Worm (Caenorhabditis elegans) whole organism, L1 larva: ENCODE results near the gene egl-46.
A peak's percentile ranks its signal among the peaks of the same experiment; 100 is the strongest.

Experiments used
- C04F5.9 ChIP-seq: sonication (generic microtip); optimal IDR thresholded peaks from 2 replicates; lab custom pipeline; 2016; ENCODE audit warnings: missing genetic modification characterization, missing compliant biosample characterization
- C16A3.4 ChIP-seq: fragments of 150-350 bp; optimal IDR thresholded peaks from 2 replicates; lab custom pipeline; 2014; ENCODE audit warnings: missing biosample characterization, missing genetic modification characterization
- C34B4.2 ChIP-seq: sonication (generic microtip); optimal IDR thresholded peaks from 2 replicates; lab custom pipeline; 2017; ENCODE audit warnings: mild to moderate bottlenecking, missing genetic modification characterization, missing compliant biosample characterization
- F16B12.6 ChIP-seq: fragments of 150-350 bp; optimal IDR thresholded peaks from 2 replicates; lab custom pipeline; 2014; ENCODE audit warnings: missing biosample characterization, missing genetic modification characterization
- Y116A8C.19 ChIP-seq: sonication (generic microtip); optimal IDR thresholded peaks from 2 replicates; lab custom pipeline; 2016; ENCODE audit warnings: missing compliant biosample characterization, missing genetic modification characterization, borderline replicate concordance
- aha-1 ChIP-seq: fragments of 150-350 bp; optimal IDR thresholded peaks from 2 replicates; lab custom pipeline; 2014; ENCODE audit warnings: missing biosample characterization, missing genetic modification characterization
- alr-1 ChIP-seq: fragments of 200-800 bp; sonication (Bioruptor generic); optimal IDR thresholded peaks from 2 replicates; lab custom pipeline; 2018; ENCODE audit warnings: borderline replicate concordance, mild to moderate bottlenecking, missing genetic modification characterization, missing compliant biosample characterization
- aly-2 ChIP-seq: fragments of 150-350 bp; optimal IDR thresholded peaks from 2 replicates; lab custom pipeline; 2014; ENCODE audit warnings: missing biosample characterization, missing genetic modification characterization
- ama-1 ChIP-seq: fragments of 150-350 bp; optimal IDR thresholded peaks from 2 replicates; lab custom pipeline; 2014
- blmp-1 ChIP-seq: fragments of 150-350 bp; optimal IDR thresholded peaks from 2 replicates; lab custom pipeline; 2014; ENCODE audit warnings: missing biosample characterization, missing genetic modification characterization
- ceh-8 ChIP-seq: fragments of 200-800 bp; sonication (Bioruptor generic); optimal IDR thresholded peaks from 2 replicates; lab custom pipeline; 2018; ENCODE audit warnings: mild to moderate bottlenecking, missing genetic modification characterization, moderate library complexity, missing compliant biosample characterization
- ceh-90 ChIP-seq: sonication (generic microtip); optimal IDR thresholded peaks from 2 replicates; lab custom pipeline; 2016; ENCODE audit warnings: missing genetic modification characterization, missing compliant biosample characterization
- dsc-1 ChIP-seq: sonication (generic microtip); optimal IDR thresholded peaks from 2 replicates; lab custom pipeline; 2016; ENCODE audit warnings: mild to moderate bottlenecking, missing genetic modification characterization, missing compliant biosample characterization
- efl-1 ChIP-seq, 4 experiments: fragments of 150-350 bp; optimal IDR thresholded peaks in 3 of 4; peaks in 1 of 4; 1 replicate in 1 of 4; 2 replicates in 3 of 4; lab custom pipeline; 2014; ENCODE audit warnings: missing biosample characterization in 2 of 4, missing genetic modification characterization in 2 of 4, missing genetic modification reagents in 2 of 4
- elt-2 ChIP-seq: sonication (generic microtip); optimal IDR thresholded peaks from 2 replicates; lab custom pipeline; 2016; ENCODE audit warnings: missing genetic modification characterization, mild to moderate bottlenecking, inconsistent platforms, missing compliant biosample characterization, missing genetic modification reagents
- ets-5 ChIP-seq: fragments of 200-800 bp; sonication (Bioruptor generic); IDR thresholded peaks from 2 replicates; pipeline ENCODE4 v1.3.6; 2022; ENCODE audit warnings: missing genetic modification characterization, missing compliant biosample characterization
- fkh-10 ChIP-seq: sonication (generic microtip); optimal IDR thresholded peaks from 2 replicates; lab custom pipeline; 2017; ENCODE audit warnings: missing biosample characterization, missing genetic modification reagents, missing genetic modification characterization
- fos-1 ChIP-seq: fragments of 150-350 bp; optimal IDR thresholded peaks from 2 replicates; lab custom pipeline; 2014; ENCODE audit warnings: missing biosample characterization, missing genetic modification characterization
- hlh-4 ChIP-seq: sonication (generic microtip); optimal IDR thresholded peaks from 2 replicates; lab custom pipeline; 2016; ENCODE audit warnings: mild to moderate bottlenecking, missing genetic modification characterization, missing compliant biosample characterization
- isw-1 ChIP-seq: fragments of 200-800 bp; sonication (Bioruptor generic); IDR thresholded peaks from 2 replicates; pipeline ENCODE4 v1.3.6; 2022; ENCODE audit warnings: missing genetic modification characterization, missing compliant biosample characterization
- lin-13 ChIP-seq: fragments of 150-350 bp; optimal IDR thresholded peaks from 2 replicates; lab custom pipeline; 2014; ENCODE audit warnings: missing biosample characterization, missing genetic modification reagents, missing genetic modification characterization
- lin-35 ChIP-seq, 2 experiments: fragments of 150-350 bp; optimal IDR thresholded peaks; 2 replicates each; lab custom pipeline; 2014; ENCODE audit warnings: missing biosample characterization in 2 of 2, missing genetic modification characterization in 2 of 2, missing genetic modification reagents in 2 of 2
- lin-39 ChIP-seq: fragments of 150-350 bp; optimal IDR thresholded peaks from 2 replicates; lab custom pipeline; 2014; ENCODE audit warnings: missing biosample characterization, missing genetic modification reagents, missing genetic modification characterization
- lsy-2 ChIP-seq, 2 experiments: fragments of 150-350 bp; optimal IDR thresholded peaks; 2 replicates each; lab custom pipeline; 2014; ENCODE audit warnings: missing biosample characterization in 2 of 2, missing genetic modification characterization in 2 of 2
- mab-9 ChIP-seq: fragments of 200-800 bp; sonication (Bioruptor generic); IDR thresholded peaks from 2 replicates; pipeline ENCODE4 v1.3.6; 2022; ENCODE audit warnings: missing genetic modification reagents, missing genetic modification characterization, missing compliant biosample characterization
- mdl-1 ChIP-seq, 2 experiments: fragments of 150-350 bp; optimal IDR thresholded peaks; 2 replicates each; lab custom pipeline; 2014 to 2017; ENCODE audit warnings: missing biosample characterization in 2 of 2, missing genetic modification characterization in 2 of 2, inconsistent platforms in 1 of 2
- nhr-12 ChIP-seq: sonication (generic microtip); optimal IDR thresholded peaks from 2 replicates; lab custom pipeline; 2017; ENCODE audit warnings: missing biosample characterization, missing genetic modification characterization
- nhr-19 ChIP-seq: fragments of 200-800 bp; sonication (Bioruptor generic); conservative IDR thresholded peaks from 2 replicates; pipeline ENCODE4 v1.3.6; 2022; ENCODE audit warnings: missing genetic modification characterization, missing compliant biosample characterization
- nhr-237 ChIP-seq: fragments of 150-350 bp; optimal IDR thresholded peaks from 2 replicates; lab custom pipeline; 2014; ENCODE audit warnings: missing biosample characterization, missing genetic modification characterization
- nhr-28 ChIP-seq: fragments of 150-350 bp; optimal IDR thresholded peaks from 2 replicates; lab custom pipeline; 2014; ENCODE audit warnings: missing biosample characterization, missing genetic modification characterization
- nhr-47 ChIP-seq: sonication (generic microtip); optimal IDR thresholded peaks from 2 replicates; lab custom pipeline; 2016; ENCODE audit warnings: mild to moderate bottlenecking, missing genetic modification characterization, moderate library complexity, missing compliant biosample characterization
- nhr-71 ChIP-seq: sonication (generic microtip); optimal IDR thresholded peaks from 2 replicates; lab custom pipeline; 2016; ENCODE audit warnings: mild to moderate bottlenecking, missing genetic modification characterization, moderate library complexity, missing compliant biosample characterization
- nhr-76 ChIP-seq: sonication (generic microtip); optimal IDR thresholded peaks from 2 replicates; lab custom pipeline; 2017; ENCODE audit warnings: missing biosample characterization, missing genetic modification characterization
- nhr-77 ChIP-seq: fragments of 150-350 bp; optimal IDR thresholded peaks from 2 replicates; lab custom pipeline; 2014; ENCODE audit warnings: missing biosample characterization, missing genetic modification characterization
- nhr-85 ChIP-seq: sonication (generic microtip); peaks from one replicate; lab custom pipeline; 2016; ENCODE audit warnings: missing genetic modification characterization, inconsistent platforms, missing compliant biosample characterization
- nhr-90 ChIP-seq: sonication (generic microtip); optimal IDR thresholded peaks from 2 replicates; lab custom pipeline; 2016; ENCODE audit warnings: mild to moderate bottlenecking, missing genetic modification characterization, missing compliant biosample characterization; ENCODE audit not compliant: poor library complexity
- pag-3 ChIP-seq: sonication (generic microtip); optimal IDR thresholded peaks from 2 replicates; lab custom pipeline; 2017; ENCODE audit warnings: missing genetic modification characterization, mild to moderate bottlenecking, missing compliant biosample characterization, antibody characterized with exemption, borderline replicate concordance; ENCODE audit not compliant: insufficient read depth
- pax-3 ChIP-seq: fragments of 200-800 bp; sonication (Bioruptor generic); optimal IDR thresholded peaks from 2 replicates; lab custom pipeline; 2018; ENCODE audit warnings: mild to moderate bottlenecking, missing genetic modification characterization, moderate library complexity, missing compliant biosample characterization
- rnt-1 ChIP-seq: sonication (generic microtip); optimal IDR thresholded peaks from 2 replicates; lab custom pipeline; 2016; ENCODE audit warnings: mild to moderate bottlenecking, missing genetic modification characterization, moderate library complexity, missing compliant biosample characterization
- skn-1 ChIP-seq: fragments of 150-350 bp; optimal IDR thresholded peaks from 2 replicates; lab custom pipeline; 2014; ENCODE audit warnings: missing biosample characterization, missing genetic modification characterization
- snpc-4 ChIP-seq: fragments of 150-350 bp; optimal IDR thresholded peaks from 2 replicates; lab custom pipeline; 2014; ENCODE audit warnings: missing biosample characterization, missing genetic modification characterization
- snu-23 ChIP-seq: sonication (generic microtip); optimal IDR thresholded peaks from 2 replicates; lab custom pipeline; 2016; ENCODE audit warnings: missing genetic modification characterization, missing compliant biosample characterization
- sup-37 ChIP-seq: fragments of 200-800 bp; sonication (Bioruptor generic); optimal IDR thresholded peaks from 2 replicates; lab custom pipeline; 2018; ENCODE audit warnings: mild to moderate bottlenecking, missing genetic modification characterization, missing compliant biosample characterization
- swsn-7 ChIP-seq: sonication (generic microtip); optimal IDR thresholded peaks from 2 replicates; lab custom pipeline; 2016; ENCODE audit warnings: missing genetic modification characterization, missing compliant biosample characterization
- tbx-2 ChIP-seq: sonication (generic microtip); optimal IDR thresholded peaks from 2 replicates; lab custom pipeline; 2016; ENCODE audit warnings: missing genetic modification characterization, missing compliant biosample characterization
- tlp-1 ChIP-seq: fragments of 150-350 bp; optimal IDR thresholded peaks from 2 replicates; lab custom pipeline; 2014; ENCODE audit warnings: missing biosample characterization, missing genetic modification characterization
- unc-30 ChIP-seq: sonication (generic microtip); optimal IDR thresholded peaks from 2 replicates; lab custom pipeline; 2017; ENCODE audit warnings: missing biosample characterization, missing genetic modification characterization
- unc-62 ChIP-seq: fragments of 150-350 bp; optimal IDR thresholded peaks from 2 replicates; lab custom pipeline; 2014; ENCODE audit warnings: missing biosample characterization, missing genetic modification reagents, missing genetic modification characterization
- xbp-1 ChIP-seq: sonication (generic microtip); optimal IDR thresholded peaks from 2 replicates; lab custom pipeline; 2016; ENCODE audit warnings: missing genetic modification characterization, missing compliant biosample characterization

egl-46 gene

DNA sequence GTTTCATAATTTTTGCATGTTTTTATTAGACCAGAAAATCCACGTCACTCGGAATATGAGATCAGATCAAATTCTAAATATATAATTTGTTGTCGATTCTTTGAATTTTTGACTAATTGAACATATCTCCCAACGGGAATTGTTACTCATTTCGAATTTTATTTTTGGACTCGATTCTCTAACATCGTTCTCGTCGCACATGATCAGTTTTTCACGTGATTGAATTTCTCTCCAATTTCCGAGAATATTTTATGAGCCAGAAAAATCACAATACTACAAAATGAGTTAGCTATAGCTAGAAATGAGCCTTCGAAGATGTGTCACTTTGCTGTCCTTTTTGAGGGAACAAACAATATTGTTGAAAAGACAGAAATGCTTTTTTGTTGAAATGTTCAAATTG, 50.6 kb downstream of the egl-46 start (continued):
- no peak for TF ChIP-seq tlp-1
- no peak for TF ChIP-seq nhr-28
- no peak for TF ChIP-seq ama-1 (lab: Kevin White, UChicago)
- TF ChIP-seq pax-3 (tag; lab: Kevin White, UChicago) = peak; percentile 61
- no peak for TF ChIP-seq sup-37 (GFP tag; lab: Kevin White, UChicago)
- no peak for TF ChIP-seq isw-1
- peak; percentile 52 for TF ChIP-seq swsn-7 (tag; lab: Kevin White, UChicago)
- peak; percentile 88 for TF ChIP-seq nhr-71 (tag; lab: Kevin White, UChicago)
- TF ChIP-seq aha-1 (tag; lab: Kevin White, UChicago) = no peak
- no peak for TF ChIP-seq efl-1 (optimal IDR thresholded peaks at IDR 0.05; lab: Kevin White, UChicago)
- TF ChIP-seq efl-1 (GFP tag; optimal IDR thresholded peaks at IDR 0.05 in 1 of 2; lab: Kevin White, UChicago) = no peak
- TF ChIP-seq aly-2 (tag; lab: Kevin White, UChicago) = no peak
- no peak for TF ChIP-seq lin-13
- no peak for TF ChIP-seq blmp-1 (tag; lab: Kevin White, UChicago)
- TF ChIP-seq unc-30 (tag; lab: Kevin White, UChicago) = no peak
- TF ChIP-seq pag-3 (tag; lab: Kevin White, UChicago) = no peak
- TF ChIP-seq snu-23 = no peak
- TF ChIP-seq dsc-1 (tag; lab: Kevin White, UChicago) = peak; percentile 88
- no peak for TF ChIP-seq nhr-76 (tag; lab: Kevin White, UChicago)
- no peak for TF ChIP-seq nhr-237 (tag; lab: Kevin White, UChicago)
- no peak for TF ChIP-seq Y116A8C.19 (tag; lab: Kevin White, UChicago)
- TF ChIP-seq snpc-4 (tag; lab: Kevin White, UChicago) = no peak
- no peak for TF ChIP-seq C04F5.9
- TF ChIP-seq nhr-90 (tag; lab: Kevin White, UChicago) = no peak
- 0 out of 2 replicates have a peak, but pooled peaks have one; percentile 22 for TF ChIP-seq mab-9
- no peak for TF ChIP-seq lin-39 (tag; lab: Kevin White, UChicago)
- TF ChIP-seq nhr-77 = no peak
- no peak for TF ChIP-seq unc-62 (GFP tag; lab: Kevin White, UChicago)
- TF ChIP-seq nhr-19 (GFP tag; lab: Robert Waterston, UW) = 0 out of 2 replicates have a peak, but pooled peaks have one; percentile 12
- TF ChIP-seq C16A3.4 (tag; lab: Kevin White, UChicago) = no peak
- no peak for TF ChIP-seq nhr-85
- TF ChIP-seq F16B12.6 = no peak
- no peak for TF ChIP-seq hlh-4 (tag; lab: Kevin White, UChicago)
- no peak for TF ChIP-seq fkh-10 (GFP tag; lab: Kevin White, UChicago)
- no peak for TF ChIP-seq mdl-1 (tag; optimal IDR thresholded peaks at IDR 0.05; lab: Kevin White, UChicago)
- peak; percentile 84 for TF ChIP-seq ceh-8 (GFP tag; lab: Kevin White, UChicago)
- TF ChIP-seq ceh-90 (tag; lab: Kevin White, UChicago) = no peak
- TF ChIP-seq xbp-1 (tag; lab: Kevin White, UChicago) = peak; percentile 21
- TF ChIP-seq ets-5 (GFP tag; lab: Robert Waterston, UW) = no peak
- TF ChIP-seq elt-2 (tag; lab: Kevin White, UChicago) = no peak
- no peak for TF ChIP-seq alr-1 (tag; lab: Kevin White, UChicago)
- peak; percentile 18 for TF ChIP-seq fos-1 (tag; lab: Kevin White, UChicago)
- no peak for TF ChIP-seq skn-1 (tag; lab: Kevin White, UChicago)
- TF ChIP-seq nhr-12 (tag; lab: Kevin White, UChicago) = no peak
- TF ChIP-seq rnt-1 (tag; lab: Kevin White, UChicago) = no peak
- no peak for TF ChIP-seq tbx-2 (tag; lab: Kevin White, UChicago)
- TF ChIP-seq lin-35 (GFP tag; optimal IDR thresholded peaks at IDR 0.05; lab: Kevin White, UChicago) = no peak
- TF ChIP-seq lsy-2 (tag; optimal IDR thresholded peaks at IDR 0.05; lab: Kevin White, UChicago) = peak in 1 of 2 experiments; percentile 14
- no peak for TF ChIP-seq C34B4.2 (tag; lab: Kevin White, UChicago)
- TF ChIP-seq nhr-47 = peak; percentile 83
